Worm (Caenorhabditis elegans): ENCODE measurements around the gene clp-2.

Gene clp-2

DNA sequence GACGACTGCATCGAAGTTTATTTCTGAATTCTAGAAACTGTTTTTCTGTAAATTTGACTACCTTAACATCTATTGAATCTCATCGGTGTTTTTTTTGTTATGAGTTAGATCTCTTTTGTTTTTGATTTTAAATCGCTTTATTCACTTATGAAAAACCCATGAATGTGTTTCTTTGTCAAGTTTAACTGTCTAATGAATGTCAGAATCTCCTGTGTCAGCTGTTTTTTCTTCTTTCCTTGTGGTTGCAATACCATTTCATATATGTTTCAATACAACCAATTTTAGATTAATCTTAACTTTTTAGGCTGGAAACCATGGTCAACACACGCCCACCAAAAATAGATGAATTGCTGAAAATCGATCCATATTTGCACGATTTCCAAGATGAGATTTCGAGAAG is 8.8 kb downstream of the clp-2 start, which contains the start of gene T04A8.7:
Gene T04A8.7 (plus strand): TSS at position 301 of the 400 bp plus-strand sequence.
- no peak for TF ChIP-seq lim-6 (tag; optimal IDR thresholded peaks at IDR 0.05)
- TF ChIP-seq C38D4.7 (GFP tag; optimal IDR thresholded peaks at IDR 0.05), result no peak
- TF ChIP-seq lin-11 (tag; optimal IDR thresholded peaks at IDR 0.05), result no peak
- TF ChIP-seq ceh-34 (tag; optimal IDR thresholded peaks at IDR 0.05), result no peak
- no peak for TF ChIP-seq npax-4 (tag; optimal IDR thresholded peaks at IDR 0.05)
- no peak for TF ChIP-seq unc-3 (GFP tag; conservative IDR thresholded peaks at IDR 0.05)
- no peak for TF ChIP-seq unc-3 (tag; optimal IDR thresholded peaks at IDR 0.05)
- TF ChIP-seq ceh-45 (GFP tag; IDR thresholded peaks at IDR 0.05), result no peak
- no peak for TF ChIP-seq mec-3 (tag; optimal IDR thresholded peaks at IDR 0.05; ENCODE audit: borderline replicate concordance)
- TF ChIP-seq fkh-6 (tag; optimal IDR thresholded peaks at IDR 0.05), result no peak

ce11 chrIII:4693695-4694094 is 10.1 kb downstream of the clp-2 start, which contains the start of gene T04A8.8:
Gene T04A8.8, plus strand, starts transcription at chrIII:4693995.
- TF ChIP-seq rnt-1 (tag; optimal IDR thresholded peaks at IDR 0.05) (no peak), nhr-232 (tag; optimal IDR thresholded peaks at IDR 0.05) (no peak), ceh-19 (GFP tag; optimal IDR thresholded peaks at IDR 0.05) (no peak), fax-1 (tag; optimal IDR thresholded peaks at IDR 0.05) (no peak), pat-9 (tag; optimal IDR thresholded peaks at IDR 0.05) (no peak), ceh-31 (tag; optimal IDR thresholded peaks at IDR 0.05) (no peak), T23F11.4 (GFP tag; optimal IDR thresholded peaks at IDR 0.05) (no peak), nfya-1 (tag; optimal IDR thresholded peaks at IDR 0.05) (no peak), ttx-3 (tag; optimal IDR thresholded peaks at IDR 0.05) (no peak), nhr-11 (tag; optimal IDR thresholded peaks at IDR 0.05) (no peak), dve-1 (tag; optimal IDR thresholded peaks at IDR 0.05) (no peak), ceh-45 (GFP tag; IDR thresholded peaks at IDR 0.05) (no peak), ceh-34 (tag; optimal IDR thresholded peaks at IDR 0.05) (no peak), unc-42 (tag; optimal IDR thresholded peaks at IDR 0.05) (no peak), madf-2 (tag; optimal IDR thresholded peaks at IDR 0.05) (no peak), che-1 (tag; optimal IDR thresholded peaks at IDR 0.05) (no peak), elt-4 (tag; optimal IDR thresholded peaks at IDR 0.05) (no peak), hlh-13 (GFP tag; optimal IDR thresholded peaks at IDR 0.05) (no peak), sox-2 (GFP tag; IDR thresholded peaks at IDR 0.05) (no peak), gmeb-2 (tag; optimal IDR thresholded peaks at IDR 0.05) (no peak)

DNA sequence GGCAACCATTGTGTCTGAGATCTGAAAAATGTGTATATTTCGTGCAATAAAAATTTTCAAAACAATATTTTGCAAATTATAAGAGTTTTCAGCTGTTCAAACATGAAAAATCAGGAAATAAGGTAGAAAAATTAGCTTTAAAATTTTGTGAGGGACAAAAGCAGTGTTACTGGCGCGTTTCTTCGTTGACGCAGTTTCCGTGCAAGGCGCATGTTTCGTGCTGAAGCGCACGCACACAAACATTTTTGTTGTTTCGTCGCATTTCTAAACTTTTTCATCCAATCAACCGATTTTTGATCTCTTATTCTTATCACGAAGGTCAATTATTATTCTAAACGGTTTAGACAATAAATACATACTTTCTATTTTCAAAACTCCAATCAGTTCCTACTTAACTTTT is 10.5 kb downstream of the clp-2 start, which contains the start of gene nifk-1:
Gene nifk-1 (minus strand): TSS at position 27 of the 400 bp plus-strand sequence.
- TF ChIP-seq ceh-2 (tag; optimal IDR thresholded peaks at IDR 0.05), result no peak
- TF ChIP-seq ceh-31 (tag; optimal IDR thresholded peaks at IDR 0.05), result peak; percentile 23
- TF ChIP-seq nfya-1 (tag; optimal IDR thresholded peaks at IDR 0.05), result peak; percentile 70
- peak; percentile 16 for TF ChIP-seq ets-4 (tag; optimal IDR thresholded peaks at IDR 0.05)
- TF ChIP-seq zip-5 (tag; optimal IDR thresholded peaks at IDR 0.05), result no peak
- peak; percentile 29 for TF ChIP-seq unc-42 (tag; optimal IDR thresholded peaks at IDR 0.05)
- TF ChIP-seq unc-86 (tag; optimal IDR thresholded peaks at IDR 0.05), result no peak
- TF ChIP-seq sox-4 (tag; optimal IDR thresholded peaks at IDR 0.05), result no peak
- peak; percentile 63 for TF ChIP-seq elt-2 (tag; optimal IDR thresholded peaks at IDR 0.05)
- TF ChIP-seq fkh-6 (tag; optimal IDR thresholded peaks at IDR 0.05), result no peak
- TF ChIP-seq unc-55 (GFP tag; optimal IDR thresholded peaks at IDR 0.05), result no peak
- no peak for TF ChIP-seq pha-4 (tag; optimal IDR thresholded peaks at IDR 0.05)
- TF ChIP-seq ahr-1 (tag; optimal IDR thresholded peaks at IDR 0.05), result no peak
- TF ChIP-seq sox-2 (GFP tag; IDR thresholded peaks at IDR 0.05), result no peak
- TF ChIP-seq ceh-45 (GFP tag; IDR thresholded peaks at IDR 0.05), result no peak
- no peak for TF ChIP-seq elt-4 (tag; optimal IDR thresholded peaks at IDR 0.05)
- TF ChIP-seq Y22D7AL.16 (tag; optimal IDR thresholded peaks at IDR 0.05), result no peak
- TF ChIP-seq eyg-1 (tag; optimal IDR thresholded peaks at IDR 0.05), result no peak
- no peak for TF ChIP-seq pros-1 (tag; optimal IDR thresholded peaks at IDR 0.05)
- no peak for TF ChIP-seq nhr-232 (tag; optimal IDR thresholded peaks at IDR 0.05)
- no peak for TF ChIP-seq T23F11.4 (GFP tag; optimal IDR thresholded peaks at IDR 0.05)
- no peak for TF ChIP-seq ama-1 (optimal IDR thresholded peaks at IDR 0.05)
- TF ChIP-seq hlh-13 (GFP tag; optimal IDR thresholded peaks at IDR 0.05), result no peak
- TF ChIP-seq hlh-15 (tag; optimal IDR thresholded peaks at IDR 0.05), result no peak
- TF ChIP-seq lim-6 (tag; optimal IDR thresholded peaks at IDR 0.05), result no peak
- TF ChIP-seq dmd-4 (tag; optimal IDR thresholded peaks at IDR 0.05; ENCODE audit: borderline replicate concordance), result no peak
- peak; percentile 14 for TF ChIP-seq ceh-18 (tag; optimal IDR thresholded peaks at IDR 0.05)
- no peak for TF ChIP-seq syd-9 (tag; optimal IDR thresholded peaks at IDR 0.05)
- TF ChIP-seq ceh-48 (tag; optimal IDR thresholded peaks at IDR 0.05), result no peak
- peak; percentile 50 for TF ChIP-seq tbx-2 (tag; optimal IDR thresholded peaks at IDR 0.05)
- TF ChIP-seq nhr-11 (tag; optimal IDR thresholded peaks at IDR 0.05), result no peak
- TF ChIP-seq ztf-16 (tag; optimal IDR thresholded peaks at IDR 0.05), result peak; percentile 5

Measured in whole organism, late embryonic.